Fruit fly (Drosophila melanogaster) whole organism, adult: Measurements from ENCODE around the gene Fmr1.

Experiments
- CG11617 ChIP-seq: fragments of 200-800 bp; sonication (Bioruptor generic); optimal IDR thresholded peaks from 2 replicates; lab custom pipeline; 2017; ENCODE audit warnings: mild to moderate bottlenecking, missing biosample characterization, missing genetic modification reagents, missing genetic modification characterization
- CG12768 ChIP-seq: fragments of 200-800 bp; sonication (Bioruptor generic); optimal IDR thresholded peaks from 2 replicates; lab custom pipeline; 2017; ENCODE audit warnings: missing biosample characterization, missing genetic modification characterization, mild to moderate bottlenecking, moderate library complexity, missing genetic modification reagents
- CG14711 ChIP-seq: fragments of 200-800 bp; sonication (Bioruptor generic); optimal IDR thresholded peaks from 2 replicates; lab custom pipeline; 2018; ENCODE audit warnings: missing biosample characterization, mild to moderate bottlenecking, missing genetic modification characterization, moderate library complexity
- CG1620 ChIP-seq: fragments of 200-800 bp; sonication (Bioruptor generic); optimal IDR thresholded peaks from 2 replicates; lab custom pipeline; 2016; ENCODE audit warnings: missing biosample characterization, missing genetic modification characterization
- CG33017 ChIP-seq: fragments of 200-800 bp; sonication (Bioruptor generic); optimal IDR thresholded peaks from 2 replicates; lab custom pipeline; 2018; ENCODE audit warnings: missing biosample characterization, mild to moderate bottlenecking, missing genetic modification characterization, moderate library complexity
- CG5204 ChIP-seq: fragments of 200-800 bp; sonication (Bioruptor generic); optimal IDR thresholded peaks from 2 replicates; lab custom pipeline; 2016; ENCODE audit warnings: missing biosample characterization, missing genetic modification characterization
- CG7045 ChIP-seq: fragments of 200-800 bp; sonication (Bioruptor generic); optimal IDR thresholded peaks from 2 replicates; lab custom pipeline; 2017; ENCODE audit warnings: missing biosample characterization, mild to moderate bottlenecking, missing genetic modification characterization
- CG7101 ChIP-seq: fragments of 200-800 bp; sonication (Bioruptor generic); optimal IDR thresholded peaks from 2 replicates; lab custom pipeline; 2018; ENCODE audit warnings: missing biosample characterization, mild to moderate bottlenecking, missing genetic modification characterization, moderate library complexity
- Clk ChIP-seq: fragments of 200-800 bp; sonication (Bioruptor generic); optimal IDR thresholded peaks from 2 replicates; lab custom pipeline; 2017; ENCODE audit warnings: missing biosample characterization, missing genetic modification characterization
- Crg-1 ChIP-seq: fragments of 200-800 bp; sonication (Bioruptor generic); optimal IDR thresholded peaks from 2 replicates; lab custom pipeline; 2016; ENCODE audit warnings: missing biosample characterization, missing genetic modification characterization
- Hr96 ChIP-seq: fragments of 200-800 bp; sonication (Bioruptor generic); optimal IDR thresholded peaks from 2 replicates; lab custom pipeline; 2016; ENCODE audit warnings: missing biosample characterization, missing genetic modification characterization
- Mnt ChIP-seq: fragments of 200-800 bp; sonication (Bioruptor generic); optimal IDR thresholded peaks from 2 replicates; lab custom pipeline; 2016; ENCODE audit warnings: missing biosample characterization, mild to moderate bottlenecking, missing genetic modification characterization
- bab1 ChIP-seq: fragments of 200-800 bp; sonication (Bioruptor generic); optimal IDR thresholded peaks from 3 replicates; lab custom pipeline; 2019; ENCODE audit warnings: missing biosample characterization, mild to moderate bottlenecking, missing genetic modification characterization, moderate library complexity
- cic ChIP-seq: fragments of 200-800 bp; sonication (Bioruptor generic); optimal IDR thresholded peaks from 2 replicates; lab custom pipeline; 2017; ENCODE audit warnings: missing biosample characterization, mild to moderate bottlenecking, missing genetic modification characterization, moderate library complexity
- cnc ChIP-seq, 2 experiments: fragments of >200 bp; optimal IDR thresholded peaks; 2 replicates each; lab custom pipeline; 2017
- kay ChIP-seq: fragments of 200-800 bp; sonication (Bioruptor generic); peaks from one replicate; lab custom pipeline; 2016; ENCODE audit warnings: missing biosample characterization, missing genetic modification characterization, borderline replicate concordance
- ovo ChIP-seq: fragments of 200-800 bp; sonication (Bioruptor generic); optimal IDR thresholded peaks from 2 replicates; lab custom pipeline; 2016; ENCODE audit warnings: missing biosample characterization, missing genetic modification characterization
- pad ChIP-seq: fragments of 200-800 bp; sonication (Bioruptor generic); optimal IDR thresholded peaks from 3 replicates; lab custom pipeline; 2017; ENCODE audit warnings: missing biosample characterization, missing genetic modification characterization, mild to moderate bottlenecking, moderate library complexity, missing genetic modification reagents
- tj ChIP-seq: fragments of 200-800 bp; sonication (Bioruptor generic); optimal IDR thresholded peaks from 3 replicates; lab custom pipeline; 2017; ENCODE audit warnings: missing biosample characterization, mild to moderate bottlenecking, missing genetic modification characterization, moderate library complexity
- toe ChIP-seq: fragments of 200-800 bp; sonication (Bioruptor generic); optimal IDR thresholded peaks from 2 replicates; lab custom pipeline; 2016; ENCODE audit warnings: missing biosample characterization, missing genetic modification characterization

Gene Fmr1

dm6 chr3R:10080699-10081098, 29.2 kb downstream of the Fmr1 start:
- TF ChIP-seq Mnt (GFP tag; lab: Kevin White, UChicago), result no peak
- no peak for TF ChIP-seq CG5204
- no peak for TF ChIP-seq CG33017 (tag; lab: Kevin White, UChicago)
- no peak for TF ChIP-seq CG14711 (tag; lab: Kevin White, UChicago)
- TF ChIP-seq tj (GFP tag; lab: Kevin White, UChicago), result peak; percentile 68
- TF ChIP-seq ovo (GFP tag; lab: Kevin White, UChicago), result no peak
- TF ChIP-seq cic, result peak; percentile 76
- no peak for TF ChIP-seq CG7101 (tag; lab: Kevin White, UChicago)
- TF ChIP-seq CG1620, result no peak
- no peak for TF ChIP-seq CG11617
- no peak for TF ChIP-seq toe (GFP tag; lab: Kevin White, UChicago)
- TF ChIP-seq Hr96 (GFP tag; lab: Kevin White, UChicago), result no peak
- no peak for TF ChIP-seq Clk (GFP tag; lab: Kevin White, UChicago)
- no peak for TF ChIP-seq bab1 (GFP tag; lab: Kevin White, UChicago)
- TF ChIP-seq Crg-1, result peak; percentile 26
- no peak for TF ChIP-seq kay
- TF ChIP-seq pad (GFP tag; lab: Kevin White, UChicago), result peak; percentile 83
- no peak for TF ChIP-seq cnc (optimal IDR thresholded peaks at IDR 0.05; lab: Kevin White, UChicago)
- TF ChIP-seq CG12768 (GFP tag; lab: Kevin White, UChicago), result peak; percentile 12
- no peak for TF ChIP-seq CG7045 (GFP tag; lab: Kevin White, UChicago)

DNA sequence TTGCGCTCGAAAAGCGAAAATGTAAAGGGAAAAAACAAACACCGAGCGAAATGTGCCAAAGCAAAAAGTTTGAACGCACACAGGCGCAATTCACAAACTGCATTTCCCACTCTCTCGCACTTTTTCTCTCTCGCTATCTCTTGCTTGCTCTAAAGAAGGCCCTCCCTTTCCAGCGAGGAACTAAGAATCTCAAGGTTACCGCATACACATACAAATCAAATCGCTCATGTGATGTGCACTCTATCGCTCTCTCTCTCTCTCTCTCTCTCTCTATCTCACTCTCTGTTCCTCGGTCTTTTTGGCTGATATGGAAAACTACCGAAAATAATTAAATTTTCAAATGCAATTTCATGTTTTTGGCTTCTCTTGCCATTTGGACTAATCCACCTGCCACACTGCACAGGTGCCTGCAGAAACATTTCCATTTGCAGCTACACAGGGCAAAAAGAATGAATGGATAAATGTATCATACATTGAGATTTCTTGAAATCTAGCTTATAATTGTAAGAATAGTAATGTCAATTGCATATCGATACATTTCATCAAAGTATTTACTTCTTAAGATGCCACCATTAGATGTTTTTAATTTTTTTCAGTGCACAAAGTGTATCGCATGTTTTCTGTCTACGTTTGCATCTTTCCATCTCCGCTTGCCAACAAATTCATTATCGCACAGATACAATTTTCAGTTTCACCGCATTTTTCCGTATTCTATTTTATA, 30.5 kb downstream of the Fmr1 start:
- peak; percentile 98 for TF ChIP-seq CG7045 (GFP tag; lab: Kevin White, UChicago)
- TF ChIP-seq CG7101 (tag; lab: Kevin White, UChicago), result peak; percentile 97
- no peak for TF ChIP-seq kay
- TF ChIP-seq cic, result peak; percentile 76
- peak; percentile 83 for TF ChIP-seq pad (GFP tag; lab: Kevin White, UChicago)
- TF ChIP-seq bab1 (GFP tag; lab: Kevin White, UChicago), result peak; percentile 11
- TF ChIP-seq Crg-1, result peak; percentile 93
- peak; percentile 75 for TF ChIP-seq Mnt (GFP tag; lab: Kevin White, UChicago)
- TF ChIP-seq ovo (GFP tag; lab: Kevin White, UChicago), result peak; percentile 73
- peak; percentile 97 for TF ChIP-seq Clk (GFP tag; lab: Kevin White, UChicago)
- TF ChIP-seq cnc (optimal IDR thresholded peaks at IDR 0.05; lab: Kevin White, UChicago), result peak in 1 of 2 experiments; percentile 64
- peak; percentile 93 for TF ChIP-seq Hr96 (GFP tag; lab: Kevin White, UChicago)
- peak; percentile 98 for TF ChIP-seq CG33017 (tag; lab: Kevin White, UChicago)
- peak; percentile 97 for TF ChIP-seq CG11617
- TF ChIP-seq tj (GFP tag; lab: Kevin White, UChicago), result peak; percentile 93
- peak; percentile 97 for TF ChIP-seq toe (GFP tag; lab: Kevin White, UChicago)
- peak; percentile 85 for TF ChIP-seq CG1620
- peak; percentile 99 for TF ChIP-seq CG12768 (GFP tag; lab: Kevin White, UChicago)
- peak; percentile 98 for TF ChIP-seq CG5204
- peak; percentile 94 for TF ChIP-seq CG14711 (tag; lab: Kevin White, UChicago)

DNA sequence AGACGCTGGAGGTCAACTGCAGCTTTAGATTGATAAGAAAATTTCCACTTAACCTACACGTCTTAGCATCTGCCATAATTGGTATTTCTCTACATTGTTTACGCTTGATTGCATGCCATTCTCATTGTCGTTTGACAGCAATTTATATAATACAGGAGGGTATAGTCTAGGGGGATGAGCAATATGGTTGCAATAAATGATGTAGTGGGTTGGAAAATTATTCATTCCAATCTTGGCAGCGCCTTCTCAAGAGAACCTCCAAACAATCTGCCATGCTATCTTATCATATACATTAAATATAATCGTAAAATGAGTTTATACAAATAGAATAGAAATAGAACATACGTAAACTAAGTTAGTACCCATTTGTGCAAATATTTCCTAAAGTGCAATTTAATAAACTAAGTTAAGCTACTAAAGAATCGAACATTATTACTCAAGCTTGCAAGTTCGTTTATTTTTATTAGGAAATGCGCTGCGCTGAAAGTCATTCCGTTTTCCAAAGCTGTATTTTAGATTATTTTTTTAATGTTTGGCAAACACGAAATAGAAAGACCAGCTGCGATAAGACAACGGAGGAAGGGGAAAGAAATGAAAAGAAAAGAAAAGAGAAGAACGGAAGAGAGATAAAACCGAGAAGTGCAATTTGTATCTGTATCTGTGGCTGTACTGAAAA, 31.3 kb downstream of the Fmr1 start:
- TF ChIP-seq kay, result peak; percentile 97
- no peak for TF ChIP-seq tj (GFP tag; lab: Kevin White, UChicago)
- TF ChIP-seq Hr96 (GFP tag; lab: Kevin White, UChicago), result no peak
- no peak for TF ChIP-seq bab1 (GFP tag; lab: Kevin White, UChicago)
- peak; percentile 0 for TF ChIP-seq CG14711 (tag; lab: Kevin White, UChicago)
- no peak for TF ChIP-seq CG12768 (GFP tag; lab: Kevin White, UChicago)
- no peak for TF ChIP-seq Clk (GFP tag; lab: Kevin White, UChicago)
- TF ChIP-seq Crg-1, result no peak

DNA sequence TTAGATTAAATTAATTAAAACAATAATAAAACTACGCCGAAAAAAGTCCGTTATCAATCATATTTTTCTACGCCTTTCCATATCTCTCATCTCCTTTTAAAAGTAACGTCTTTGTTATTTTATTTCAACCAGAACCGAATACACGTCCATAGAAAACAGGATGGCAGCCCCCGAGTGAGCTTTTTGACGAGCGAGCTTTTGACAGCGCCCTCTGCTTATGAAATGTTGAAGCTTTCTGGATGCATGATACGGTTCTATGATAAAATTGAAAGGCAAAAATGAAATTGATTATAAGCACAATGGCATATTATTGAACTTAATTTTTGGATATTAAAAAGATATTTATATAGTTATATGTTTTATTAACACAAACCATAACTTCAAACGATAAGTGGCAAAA, 33.3 kb downstream of the Fmr1 start:
- TF ChIP-seq CG33017 (tag; lab: Kevin White, UChicago) (peak; percentile 16), bab1 (GFP tag; lab: Kevin White, UChicago) (peak; percentile 36), CG1620 (peak; percentile 19), cnc (optimal IDR thresholded peaks at IDR 0.05; lab: Kevin White, UChicago) (no peak), Mnt (GFP tag; lab: Kevin White, UChicago) (peak; percentile 9), CG12768 (GFP tag; lab: Kevin White, UChicago) (no peak), ovo (GFP tag; lab: Kevin White, UChicago) (no peak), Crg-1 (peak; percentile 30), CG7101 (tag; lab: Kevin White, UChicago) (peak; percentile 27), cic (no peak), CG7045 (GFP tag; lab: Kevin White, UChicago) (no peak), pad (GFP tag; lab: Kevin White, UChicago) (peak; percentile 42), kay (peak; percentile 74)

- peak; percentile 53 for TF ChIP-seq CG5204
- no peak for TF ChIP-seq CG14711 (tag; lab: Kevin White, UChicago)
- peak; percentile 47 for TF ChIP-seq CG11617
- no peak for TF ChIP-seq toe (GFP tag; lab: Kevin White, UChicago)
- TF ChIP-seq Mnt (GFP tag; lab: Kevin White, UChicago), result no peak
- TF ChIP-seq Crg-1, result no peak
- no peak for TF ChIP-seq ovo (GFP tag; lab: Kevin White, UChicago)
- TF ChIP-seq CG7101 (tag; lab: Kevin White, UChicago), result peak; percentile 49
- no peak for TF ChIP-seq CG7045 (GFP tag; lab: Kevin White, UChicago)
- peak; percentile 21 for TF ChIP-seq Hr96 (GFP tag; lab: Kevin White, UChicago)
- peak; percentile 25 for TF ChIP-seq cic
- no peak for TF ChIP-seq cnc (optimal IDR thresholded peaks at IDR 0.05; lab: Kevin White, UChicago)
- TF ChIP-seq CG33017 (tag; lab: Kevin White, UChicago), result peak; percentile 62
- peak; percentile 35 for TF ChIP-seq CG12768 (GFP tag; lab: Kevin White, UChicago)
- TF ChIP-seq CG1620, result no peak
- peak; percentile 24 for TF ChIP-seq pad (GFP tag; lab: Kevin White, UChicago)
- peak; percentile 7 for TF ChIP-seq kay
- TF ChIP-seq tj (GFP tag; lab: Kevin White, UChicago), result no peak
- no peak for TF ChIP-seq bab1 (GFP tag; lab: Kevin White, UChicago)
- no peak for TF ChIP-seq Clk (GFP tag; lab: Kevin White, UChicago)
These were observed 34.6 kb downstream of the Fmr1 start, which contains the start of gene Alp13 for dm6 chr3R:10075323-10075788. Gene Alp13 (minus strand): TSS chr3R:10075373.
